Fruit fly (Drosophila melanogaster) whole organism, embryonic: ENCODE measurements around the gene CG8516.

Source experiments
- Atf-2 ChIP-seq: fragments of 200-800 bp; sonication (Bioruptor generic); optimal IDR thresholded peaks from 2 replicates; lab custom pipeline; 2016; ENCODE audit warnings: missing biosample characterization, missing genetic modification characterization
- Awh ChIP-seq: fragments of 200-800 bp; sonication (Bioruptor generic); IDR thresholded peaks from 2 replicates; pipeline ENCODE4, ENCODE4 v1.3.6; 2022; ENCODE audit warnings: missing biosample characterization, missing genetic modification characterization
- BtbVII ChIP-seq: fragments of 200-800 bp; sonication (Bioruptor generic); optimal IDR thresholded peaks from 3 replicates; lab custom pipeline; 2017; ENCODE audit warnings: missing biosample characterization, mild to moderate bottlenecking, missing genetic modification characterization
- CG12299 ChIP-seq: fragments of 200-800 bp; sonication (Bioruptor generic); optimal IDR thresholded peaks from 2 replicates; lab custom pipeline; 2018; ENCODE audit warnings: missing biosample characterization, mild to moderate bottlenecking, missing genetic modification characterization
- CG12391 ChIP-seq: fragments of 200-800 bp; sonication (Bioruptor generic); optimal IDR thresholded peaks from 3 replicates; lab custom pipeline; 2018; ENCODE audit warnings: missing biosample characterization, mild to moderate bottlenecking, missing genetic modification characterization, moderate library complexity
- CG13123 ChIP-seq: fragments of 200-800 bp; sonication (Bioruptor generic); optimal IDR thresholded peaks from 2 replicates; lab custom pipeline; 2016; ENCODE audit warnings: missing biosample characterization, missing genetic modification characterization
- CG14667 ChIP-seq: fragments of 200-800 bp; sonication (Bioruptor generic); IDR thresholded peaks from 2 replicates; pipeline ENCODE4 v1.3.6; 2022; ENCODE audit warnings: missing biosample characterization, missing genetic modification characterization
- CG17186 ChIP-seq: fragments of 200-800 bp; sonication (Bioruptor generic); optimal IDR thresholded peaks from 3 replicates; lab custom pipeline; 2017; ENCODE audit warnings: missing biosample characterization, missing genetic modification reagents, missing genetic modification characterization
- CG18764 ChIP-seq: fragments of 200-800 bp; sonication (Bioruptor generic); optimal IDR thresholded peaks from 3 replicates; lab custom pipeline; 2016; ENCODE audit warnings: missing biosample characterization, missing genetic modification characterization
- CG6654 ChIP-seq: fragments of 200-800 bp; sonication (Bioruptor generic); optimal IDR thresholded peaks from 2 replicates; lab custom pipeline; 2017; ENCODE audit warnings: missing biosample characterization, mild to moderate bottlenecking, missing genetic modification characterization
- CG6791 ChIP-seq: fragments of 200-800 bp; sonication (Bioruptor generic); IDR thresholded peaks from 3 replicates; pipeline ENCODE4 v1.3.6; 2022; ENCODE audit warnings: missing biosample characterization, missing genetic modification characterization; ENCODE audit not compliant: partially characterized antibody
- CG9215 ChIP-seq: fragments of 200-800 bp; sonication (Bioruptor generic); IDR thresholded peaks from 2 replicates; pipeline ENCODE4 v1.3.6; 2022; ENCODE audit warnings: missing biosample characterization, missing genetic modification characterization
- CkIIα-i1 ChIP-seq: fragments of 200-800 bp; sonication (Bioruptor generic); IDR thresholded peaks from 2 replicates; pipeline ENCODE4 v1.3.6; 2022; ENCODE audit warnings: missing biosample characterization, missing genetic modification characterization
- Deaf1 ChIP-seq: fragments of 200-800 bp; optimal IDR thresholded peaks from 3 replicates; lab custom pipeline; 2019; ENCODE audit warnings: missing biosample characterization, mild to moderate bottlenecking, missing genetic modification characterization, moderate library complexity
- Dip2 ChIP-seq: fragments of 200-800 bp; sonication (Bioruptor generic); IDR thresholded peaks from 2 replicates; pipeline ENCODE4 v1.3.6; 2022; ENCODE audit warnings: missing biosample characterization, missing genetic modification characterization
- Doc2 ChIP-seq: fragments of 200-800 bp; sonication (Bioruptor generic); IDR thresholded peaks from 2 replicates; pipeline ENCODE4 v1.3.6; 2022; ENCODE audit warnings: missing biosample characterization, missing genetic modification characterization
- Doc3 ChIP-seq: fragments of 200-800 bp; sonication (Bioruptor generic); IDR thresholded peaks from 3 replicates; pipeline ENCODE4 v1.3.6; 2022; ENCODE audit warnings: missing biosample characterization, missing genetic modification characterization; ENCODE audit not compliant: partially characterized antibody
- Fer2 ChIP-seq: fragments of 200-800 bp; sonication (Bioruptor generic); optimal IDR thresholded peaks from 2 replicates; lab custom pipeline; 2018; ENCODE audit warnings: missing biosample characterization, mild to moderate bottlenecking, missing genetic modification characterization, moderate library complexity
- HLH3B ChIP-seq: fragments of 200-800 bp; sonication (Bioruptor generic); IDR thresholded peaks from 2 replicates; pipeline ENCODE4 v1.3.6; 2022; ENCODE audit warnings: missing biosample characterization, missing genetic modification characterization
- HLH4C ChIP-seq: fragments of 200-800 bp; sonication (Bioruptor generic); IDR thresholded peaks from 3 replicates; pipeline ENCODE4 v1.3.6; 2022; ENCODE audit warnings: missing biosample characterization, missing genetic modification characterization; ENCODE audit not compliant: partially characterized antibody
- HLHmδ ChIP-seq: fragments of 200-800 bp; sonication (Bioruptor generic); optimal IDR thresholded peaks from 2 replicates; lab custom pipeline; 2018; ENCODE audit warnings: missing biosample characterization, mild to moderate bottlenecking, missing genetic modification characterization, moderate library complexity
- Lhr ChIP-seq: fragments of 200-800 bp; sonication (Bioruptor generic); optimal IDR thresholded peaks from 3 replicates; lab custom pipeline; 2017; ENCODE audit warnings: mild to moderate bottlenecking, missing biosample characterization, missing genetic modification reagents, missing genetic modification characterization
- NFAT ChIP-seq: fragments of 200-800 bp; sonication (Bioruptor generic); IDR thresholded peaks from 2 replicates; pipeline ENCODE4 v1.3.6; 2022; ENCODE audit warnings: missing biosample characterization, missing genetic modification characterization
- Oaz ChIP-seq: fragments of 200-800 bp; sonication (Bioruptor generic); IDR thresholded peaks from 2 replicates; pipeline ENCODE4 v1.3.6; 2022; ENCODE audit warnings: missing biosample characterization, missing genetic modification characterization
- Oli ChIP-seq: fragments of 200-800 bp; sonication (Bioruptor generic); optimal IDR thresholded peaks from 2 replicates; lab custom pipeline; 2018; ENCODE audit warnings: missing biosample characterization, mild to moderate bottlenecking, missing genetic modification characterization, moderate library complexity
- Ptx1 ChIP-seq: fragments of 200-800 bp; sonication (Bioruptor generic); IDR thresholded peaks from 2 replicates; pipeline ENCODE4 v1.3.6; 2022; ENCODE audit warnings: missing biosample characterization, missing genetic modification characterization
- Scr ChIP-seq: fragments of 200-800 bp; sonication (Bioruptor generic); IDR thresholded peaks from 2 replicates; pipeline ENCODE4 v1.3.6; 2022; ENCODE audit warnings: missing biosample characterization, missing genetic modification characterization; ENCODE audit not compliant: partially characterized antibody
- Six4 ChIP-seq: fragments of 200-800 bp; sonication (Bioruptor generic); optimal IDR thresholded peaks from 2 replicates; lab custom pipeline; 2016; ENCODE audit warnings: missing biosample characterization, missing genetic modification characterization
- YL-1 ChIP-seq: fragments of 200-800 bp; sonication (Bioruptor generic); optimal IDR thresholded peaks from 3 replicates; lab custom pipeline; 2017; ENCODE audit warnings: missing biosample characterization, mild to moderate bottlenecking, missing genetic modification characterization
- abd-A ChIP-seq: fragments of 200-800 bp; sonication (Bioruptor generic); optimal IDR thresholded peaks from 3 replicates; lab custom pipeline; 2019; ENCODE audit warnings: missing biosample characterization, mild to moderate bottlenecking, missing genetic modification characterization, moderate library complexity
- bsh ChIP-seq, 2 experiments: fragments of 200-800 bp; sonication (Bioruptor generic); optimal IDR thresholded peaks; 2 replicates each; lab custom pipeline; 2017 to 2018; ENCODE audit warnings: mild to moderate bottlenecking in 2 of 2, missing biosample characterization in 2 of 2, missing genetic modification characterization in 2 of 2, moderate library complexity in 1 of 2
- chm ChIP-seq: fragments of 200-800 bp; sonication (Bioruptor generic); IDR thresholded peaks from 2 replicates; pipeline ENCODE4 v1.3.6; 2022; ENCODE audit warnings: missing biosample characterization, missing genetic modification characterization
- crp ChIP-seq, 2 experiments: fragments of 200-800 bp; sonication (Bioruptor generic); optimal IDR thresholded peaks; 2 replicates in 1 of 2; 3 replicates in 1 of 2; lab custom pipeline; 2017; ENCODE audit warnings: missing biosample characterization in 2 of 2, missing genetic modification characterization in 2 of 2, mild to moderate bottlenecking in 1 of 2, moderate library complexity in 1 of 2
- disco-r ChIP-seq: fragments of 200-800 bp; sonication (Bioruptor generic); optimal IDR thresholded peaks from 2 replicates; lab custom pipeline; 2016; ENCODE audit warnings: missing biosample characterization, missing genetic modification characterization
- dmrt11E ChIP-seq: fragments of 200-800 bp; sonication (Bioruptor generic); optimal IDR thresholded peaks from 3 replicates; lab custom pipeline; 2018; ENCODE audit warnings: missing biosample characterization, mild to moderate bottlenecking, missing genetic modification characterization, moderate library complexity
- fd96Cb ChIP-seq: fragments of 200-800 bp; sonication (Bioruptor generic); optimal IDR thresholded peaks from 2 replicates; lab custom pipeline; 2018; ENCODE audit warnings: missing biosample characterization, mild to moderate bottlenecking, missing genetic modification characterization, moderate library complexity
- fu2 ChIP-seq: fragments of 200-800 bp; sonication (Bioruptor generic); optimal IDR thresholded peaks from 2 replicates; lab custom pipeline; 2016; ENCODE audit warnings: missing biosample characterization, missing genetic modification characterization
- gce ChIP-seq: fragments of 200-800 bp; sonication (Bioruptor generic); IDR thresholded peaks from 3 replicates; pipeline ENCODE4 v1.3.6; 2022; ENCODE audit warnings: missing biosample characterization, missing genetic modification characterization
- gcm ChIP-seq: fragments of 200-800 bp; sonication (Bioruptor generic); optimal IDR thresholded peaks from 2 replicates; lab custom pipeline; 2019; ENCODE audit warnings: missing biosample characterization, mild to moderate bottlenecking, missing genetic modification characterization, moderate library complexity
- gem ChIP-seq: fragments of 200-800 bp; sonication (Bioruptor generic); optimal IDR thresholded peaks from 2 replicates; lab custom pipeline; 2019; ENCODE audit warnings: missing biosample characterization, mild to moderate bottlenecking, missing genetic modification characterization, moderate library complexity
- ham ChIP-seq: fragments of 200-800 bp; sonication (Bioruptor generic); IDR thresholded peaks from 2 replicates; pipeline ENCODE4 v1.3.6; 2022; ENCODE audit warnings: missing biosample characterization, missing genetic modification characterization
- hth ChIP-seq: fragments of >200 bp; optimal IDR thresholded peaks from 2 replicates; lab custom pipeline; 2017; ENCODE audit warnings: inconsistent platforms
- kay ChIP-seq: fragments of 200-800 bp; sonication (Bioruptor generic); optimal IDR thresholded peaks from 2 replicates; lab custom pipeline; 2016; ENCODE audit warnings: missing biosample characterization, missing genetic modification characterization
- klu ChIP-seq: fragments of 200-800 bp; sonication (Bioruptor generic); IDR thresholded peaks from 2 replicates; pipeline ENCODE4 v1.3.6; 2022; ENCODE audit warnings: missing biosample characterization, missing genetic modification characterization
- pum ChIP-seq: fragments of 200-800 bp; sonication (Bioruptor generic); optimal IDR thresholded peaks from 2 replicates; lab custom pipeline; 2016; ENCODE audit warnings: missing biosample characterization, missing genetic modification characterization
- scrt ChIP-seq: fragments of 200-800 bp; sonication (Bioruptor generic); optimal IDR thresholded peaks from 2 replicates; lab custom pipeline; 2018; ENCODE audit warnings: missing biosample characterization, mild to moderate bottlenecking, missing genetic modification characterization, moderate library complexity
- seq ChIP-seq: fragments of 200-800 bp; sonication (Bioruptor generic); IDR thresholded peaks from 2 replicates; pipeline ENCODE4 v1.3.6; 2022; ENCODE audit warnings: missing biosample characterization, missing genetic modification characterization
- sisA ChIP-seq: fragments of 200-800 bp; sonication (Bioruptor generic); IDR thresholded peaks from 2 replicates; pipeline ENCODE4 v1.3.6; 2022; ENCODE audit warnings: missing biosample characterization, missing genetic modification characterization
- slp2 ChIP-seq: fragments of 200-800 bp; sonication (Bioruptor generic); optimal IDR thresholded peaks from 2 replicates; lab custom pipeline; 2016; ENCODE audit warnings: missing biosample characterization, missing genetic modification characterization
- stwl ChIP-seq: fragments of 200-800 bp; sonication (Bioruptor generic); optimal IDR thresholded peaks from 3 replicates; lab custom pipeline; 2018; ENCODE audit warnings: missing biosample characterization, mild to moderate bottlenecking, missing genetic modification characterization, moderate library complexity

Gene CG8516

dm6 chr3R:9777941-9778360 is 15.1 kb upstream of the CG8516 start, which contains the start of gene RpS29 (continued):
- TF ChIP-seq bsh (GFP tag; optimal IDR thresholded peaks at IDR 0.05; lab: Kevin White, UChicago): peak; percentile 46 to 49
- TF ChIP-seq CG6654 (GFP tag; lab: Kevin White, UChicago): peak; percentile 1
- TF ChIP-seq Oli (tag; lab: Kevin White, UChicago): peak; percentile 12
- peak; percentile 54; the same call in 1 of the 2 replicates for TF ChIP-seq CG14667 (GFP tag; lab: Robert Waterston, UW)
- peak; percentile 79 for TF ChIP-seq chm (GFP tag; lab: Robert Waterston, UW)
- TF ChIP-seq ham (GFP tag; lab: Robert Waterston, UW): no peak
- TF ChIP-seq Doc3 (GFP tag; lab: Robert Waterston, UW): peak; percentile 85
- TF ChIP-seq Scr (GFP tag; lab: Robert Waterston, UW): peak; percentile 91
- TF ChIP-seq CG13123 (GFP tag; lab: Kevin White, UChicago): peak; percentile 74
- peak; percentile 32 for TF ChIP-seq kay (GFP tag; lab: Kevin White, UChicago)
- peak; percentile 70 for TF ChIP-seq Fer2 (tag; lab: Kevin White, UChicago)
- TF ChIP-seq Six4 (GFP tag; lab: Kevin White, UChicago): peak; percentile 61
- no peak for TF ChIP-seq Doc2 (GFP tag; lab: Robert Waterston, UW)
- TF ChIP-seq Oaz (GFP tag; lab: Robert Waterston, UW): peak; percentile 31; the same call in 1 of the 2 replicates
- peak; percentile 66 for TF ChIP-seq CG12299 (tag; lab: Kevin White, UChicago)
- peak; percentile 94 for TF ChIP-seq NFAT (GFP tag; lab: Robert Waterston, UW)
- no peak; the same call in 1 of the 2 replicates for TF ChIP-seq seq (GFP tag; lab: Robert Waterston, UW)
- TF ChIP-seq Atf-2 (GFP tag; lab: Kevin White, UChicago): peak; percentile 30
- peak in 1 of 2 experiments; percentile 50 for TF ChIP-seq crp (GFP tag; optimal IDR thresholded peaks at IDR 0.05; lab: Kevin White, UChicago)
- TF ChIP-seq Lhr: peak; percentile 90
- peak; percentile 54 for TF ChIP-seq HLHmδ (GFP tag; lab: Kevin White, UChicago)
- peak; percentile 76 for TF ChIP-seq CG18764 (GFP tag; lab: Kevin White, UChicago)
- peak; percentile 74 for TF ChIP-seq sisA (GFP tag; lab: Robert Waterston, UW)
- TF ChIP-seq YL-1 (GFP tag; lab: Kevin White, UChicago): peak; percentile 99
- peak; percentile 8 for TF ChIP-seq fd96Cb (tag; lab: Kevin White, UChicago)
- TF ChIP-seq CG12391: peak; percentile 84
- TF ChIP-seq fu2: peak; percentile 84
- peak; percentile 97 for TF ChIP-seq CG6791
- peak; percentile 73 for TF ChIP-seq stwl (tag; lab: Kevin White, UChicago)
- no peak for TF ChIP-seq hth
- peak; percentile 73 for TF ChIP-seq HLH3B
- TF ChIP-seq disco-r: peak; percentile 68
- TF ChIP-seq dmrt11E (tag; lab: Kevin White, UChicago): peak; percentile 54
- peak; percentile 43 for TF ChIP-seq Deaf1 (tag; lab: Kevin White, UChicago)
- no peak for TF ChIP-seq abd-A
- TF ChIP-seq gcm (GFP tag; lab: Kevin White, UChicago): peak; percentile 74
- TF ChIP-seq CG17186 (GFP tag; lab: Kevin White, UChicago): peak; percentile 90
- TF ChIP-seq BtbVII (GFP tag; lab: Kevin White, UChicago): peak; percentile 78
- TF ChIP-seq CG9215 (GFP tag; lab: Robert Waterston, UW): peak; percentile 58; the same call in 1 of the 2 replicates
- TF ChIP-seq gce (GFP tag; lab: Robert Waterston, UW): peak; percentile 55; the same call in 1 of the 3 replicates
- peak; percentile 82 for TF ChIP-seq HLH4C (GFP tag; lab: Robert Waterston, UW)
- peak; percentile 31; the same call in 1 of the 2 replicates for TF ChIP-seq klu (GFP tag; lab: Robert Waterston, UW)
- peak; percentile 73 for TF ChIP-seq scrt (GFP tag; lab: Kevin White, UChicago)
- peak; percentile 81 for TF ChIP-seq pum (GFP tag; lab: Kevin White, UChicago)
- peak; percentile 63 for TF ChIP-seq slp2
- TF ChIP-seq gem (tag; lab: Kevin White, UChicago): peak; percentile 61
- no peak for TF ChIP-seq Dip2
- TF ChIP-seq CkIIα-i1 (GFP tag; lab: Robert Waterston, UW): 0 out of 2 replicates have a peak, but pooled peaks have one; percentile 33
- TF ChIP-seq Ptx1 (GFP tag; lab: Robert Waterston, UW): peak; percentile 79
- no peak for TF ChIP-seq Awh (GFP tag; lab: Robert Waterston, UW)
